Worm (Caenorhabditis elegans): ENCODE results near the gene B0238.15.

The B0238.15 gene

ce11 chrV:5204127-5204526 lies 35.9 kb upstream of the B0238.15 start, which contains the start of gene ttc-37:
ttc-37 (plus strand) TSS chrV:5204475.
- peak; percentile 45; the same call in 1 of the 2 replicates for TF ChIP-seq hmg-1.1 (GFP tag; IDR thresholded peaks at IDR 0.05)
- peak; percentile 25 for TF ChIP-seq nhr-28 (tag; optimal IDR thresholded peaks at IDR 0.05)
- peak; percentile 96 for TF ChIP-seq lin-38 (GFP tag; IDR thresholded peaks at IDR 0.05)
- TF ChIP-seq lsy-2 (tag; optimal IDR thresholded peaks at IDR 0.05): peak in 1 of 2 experiments; percentile 71
- no peak for TF ChIP-seq spr-3 (GFP tag; optimal IDR thresholded peaks at IDR 0.05)
- TF ChIP-seq daf-16 (GFP tag; optimal IDR thresholded peaks at IDR 0.05): peak in 1 of 2 experiments; percentile 79
- TF ChIP-seq daf-16 (tag; optimal IDR thresholded peaks at IDR 0.05): no peak
- peak; percentile 6 for TF ChIP-seq rbr-2 (tag; optimal IDR thresholded peaks at IDR 0.05)
- no peak for TF ChIP-seq nhr-25 (tag; optimal IDR thresholded peaks at IDR 0.05; ENCODE audit: borderline replicate concordance, insufficient read depth)
- TF ChIP-seq vab-7 (GFP tag; IDR thresholded peaks at IDR 0.05): no peak
- TF ChIP-seq T26A8.4 (GFP tag; IDR thresholded peaks at IDR 0.05): no peak
- TF ChIP-seq dpl-1 (GFP tag; optimal IDR thresholded peaks at IDR 0.05): peak; percentile 95
- peak; percentile 14 for TF ChIP-seq mep-1 (tag; optimal IDR thresholded peaks at IDR 0.05)
- TF ChIP-seq aha-1 (tag): peak; percentile 88
- no peak for TF ChIP-seq zfp-3 (GFP tag; conservative IDR thresholded peaks at IDR 0.05)
- peak; percentile 2 for TF ChIP-seq nhr-77 (tag; optimal IDR thresholded peaks at IDR 0.05)
- no peak for TF ChIP-seq snpc-1.2 (GFP tag; IDR thresholded peaks at IDR 0.05)
- TF ChIP-seq nhr-6 (tag; optimal IDR thresholded peaks at IDR 0.05): peak; percentile 3
- peak; percentile 36 for TF ChIP-seq hlh-30 (tag; optimal IDR thresholded peaks at IDR 0.05; ENCODE audit: insufficient read depth)

ce11 chrV:5213674-5214073 lies 26.3 kb upstream of the B0238.15 start:
- TF ChIP-seq daf-12 (tag; optimal IDR thresholded peaks at IDR 0.05) (no peak), arid-1 (GFP tag; conservative IDR thresholded peaks at IDR 0.05) (no peak), saeg-2 (GFP tag; IDR thresholded peaks at IDR 0.05) (no peak), set-16 (GFP tag; IDR thresholded peaks at IDR 0.05) (no peak), snpc-1.2 (GFP tag; IDR thresholded peaks at IDR 0.05) (no peak), nhr-28 (tag; optimal IDR thresholded peaks at IDR 0.05) (no peak)

ce11 chrV:5223044-5223443 lies 17.0 kb upstream of the B0238.15 start, which contains the start of gene Y49G5B.1:
Y49G5B.1 (plus strand) TSS chrV:5223367.
- TF ChIP-seq nhr-102 (tag; optimal IDR thresholded peaks at IDR 0.05) (no peak), lin-38 (GFP tag; IDR thresholded peaks at IDR 0.05) (no peak), saeg-2 (GFP tag; IDR thresholded peaks at IDR 0.05) (no peak), nhr-28 (tag; optimal IDR thresholded peaks at IDR 0.05) (peak; percentile 6), set-16 (GFP tag; IDR thresholded peaks at IDR 0.05) (no peak), cey-2 (tag; optimal IDR thresholded peaks at IDR 0.05; ENCODE audit: borderline replicate concordance, insufficient read depth) (no peak), lim-7 (GFP tag; IDR thresholded peaks at IDR 0.05) (no peak), egl-43 (GFP tag; IDR thresholded peaks at IDR 0.05) (no peak), dmd-6 (GFP tag; IDR thresholded peaks at IDR 0.05) (peak; percentile 49), snpc-1.2 (GFP tag; IDR thresholded peaks at IDR 0.05) (no peak), aha-1 (tag) (peak; percentile 87), spr-3 (GFP tag; optimal IDR thresholded peaks at IDR 0.05) (no peak), F26F4.8 (GFP tag; conservative IDR thresholded peaks at IDR 0.05) (no peak), pqm-1 (tag; optimal IDR thresholded peaks at IDR 0.05) (peak; percentile 6), mep-1 (tag; optimal IDR thresholded peaks at IDR 0.05) (no peak), F10B5.3 (tag; optimal IDR thresholded peaks at IDR 0.05) (no peak)

- peak in 1 of 2 experiments; percentile 3 for TF ChIP-seq mdl-1 (tag; optimal IDR thresholded peaks at IDR 0.05)
- no peak for TF ChIP-seq Y5F2A.4 (GFP tag; optimal IDR thresholded peaks at IDR 0.05)
- no peak for TF ChIP-seq dmd-6 (GFP tag; IDR thresholded peaks at IDR 0.05)
These were observed 14.3 kb upstream of the B0238.15 start for ce11 chrV:5225660-5226059.

- no peak for TF ChIP-seq lin-15B (tag; optimal IDR thresholded peaks at IDR 0.05)
- no peak for TF ChIP-seq zfp-2 (tag; optimal IDR thresholded peaks at IDR 0.05)
- peak in 1 of 2 experiments; percentile 85 for TF ChIP-seq unc-62 (GFP tag; optimal IDR thresholded peaks at IDR 0.05 in 1 of 2)
- TF ChIP-seq unc-62 (tag; optimal IDR thresholded peaks at IDR 0.05): no peak
- peak; percentile 21 for TF ChIP-seq nhr-28 (tag; optimal IDR thresholded peaks at IDR 0.05)
- no peak for TF ChIP-seq ceh-32 (tag; optimal IDR thresholded peaks at IDR 0.05; ENCODE audit: poor library complexity)
- TF ChIP-seq pqm-1 (tag; optimal IDR thresholded peaks at IDR 0.05): no peak
- no peak for TF ChIP-seq nhr-77 (tag; optimal IDR thresholded peaks at IDR 0.05)
These were observed 11.5 kb upstream of the B0238.15 start for ce11 chrV:5228513-5228912.
